Fruit fly (Drosophila melanogaster) whole organism, embryonic: ENCODE measurements around the gene CAH9.

Experiments
- Awh ChIP-seq: fragments of 200-800 bp; sonication (Bioruptor generic); IDR thresholded peaks from 2 replicates; pipeline ENCODE4, ENCODE4 v1.3.6; 2022; ENCODE audit warnings: missing biosample characterization, missing genetic modification characterization
- Blimp-1 ChIP-seq: fragments of 200-800 bp; sonication (Bioruptor generic); optimal IDR thresholded peaks from 3 replicates; lab custom pipeline; 2018; ENCODE audit warnings: missing biosample characterization, missing genetic modification characterization, mild to moderate bottlenecking, moderate library complexity, missing genetic modification reagents
- CG10267 ChIP-seq: fragments of 200-800 bp; sonication (Bioruptor generic); optimal IDR thresholded peaks from 2 replicates; lab custom pipeline; 2018; ENCODE audit warnings: missing biosample characterization, mild to moderate bottlenecking, missing genetic modification characterization, moderate library complexity
- CG11696 ChIP-seq: fragments of 200-800 bp; sonication (Bioruptor generic); IDR thresholded peaks from 2 replicates; pipeline ENCODE4 v1.3.6; 2022; ENCODE audit warnings: missing biosample characterization, missing genetic modification characterization
- CG1233 ChIP-seq: fragments of 200-800 bp; sonication (Bioruptor generic); optimal IDR thresholded peaks from 4 replicates; lab custom pipeline; 2018; ENCODE audit warnings: missing biosample characterization, mild to moderate bottlenecking, missing genetic modification characterization
- CG12391 ChIP-seq: fragments of 200-800 bp; sonication (Bioruptor generic); optimal IDR thresholded peaks from 3 replicates; lab custom pipeline; 2018; ENCODE audit warnings: missing biosample characterization, mild to moderate bottlenecking, missing genetic modification characterization, moderate library complexity
- CG15479 ChIP-seq: fragments of 200-800 bp; sonication (Bioruptor generic); optimal IDR thresholded peaks from 3 replicates; lab custom pipeline; 2019; ENCODE audit warnings: missing biosample characterization, mild to moderate bottlenecking, missing genetic modification characterization, moderate library complexity
- CG1647 ChIP-seq: fragments of 200-800 bp; sonication (Bioruptor generic); optimal IDR thresholded peaks from 3 replicates; lab custom pipeline; 2016; ENCODE audit warnings: missing biosample characterization, missing genetic modification characterization
- CG17385 ChIP-seq: fragments of 200-800 bp; sonication (Bioruptor generic); optimal IDR thresholded peaks from 3 replicates; lab custom pipeline; 2018; ENCODE audit warnings: missing biosample characterization, mild to moderate bottlenecking, missing genetic modification characterization
- CG3065 ChIP-seq: fragments of 200-800 bp; sonication (Bioruptor generic); optimal IDR thresholded peaks from 2 replicates; lab custom pipeline; 2016; ENCODE audit warnings: missing biosample characterization, missing genetic modification characterization
- CG33557 ChIP-seq: fragments of 200-800 bp; sonication (Bioruptor generic); optimal IDR thresholded peaks from 2 replicates; lab custom pipeline; 2019; ENCODE audit warnings: missing biosample characterization, mild to moderate bottlenecking, missing genetic modification characterization, moderate library complexity
- CG34376 ChIP-seq: fragments of 200-800 bp; sonication (Bioruptor generic); optimal IDR thresholded peaks from 2 replicates; lab custom pipeline; 2018; ENCODE audit warnings: missing biosample characterization, mild to moderate bottlenecking, missing genetic modification characterization
- CG4328 ChIP-seq: fragments of 200-800 bp; sonication (Bioruptor generic); optimal IDR thresholded peaks from 3 replicates; lab custom pipeline; 2017; ENCODE audit warnings: missing biosample characterization, missing genetic modification reagents, missing genetic modification characterization
- CG4820 ChIP-seq: fragments of 200-800 bp; sonication (Bioruptor generic); optimal IDR thresholded peaks from 3 replicates; lab custom pipeline; 2016; ENCODE audit warnings: missing biosample characterization, missing genetic modification characterization
- CG7357 ChIP-seq: fragments of 200-800 bp; sonication (Bioruptor generic); IDR thresholded peaks from 3 replicates; pipeline ENCODE4 v1.3.6; 2022; ENCODE audit warnings: missing biosample characterization, missing genetic modification characterization
- CG8290 ChIP-seq, 3 experiments: fragments of 200-800 bp; sonication (Bioruptor generic); optimal IDR thresholded peaks; 2 replicates each; lab custom pipeline; 2016 to 2019; ENCODE audit warnings: missing biosample characterization in 3 of 3, missing genetic modification characterization in 3 of 3, mild to moderate bottlenecking in 2 of 3, moderate library complexity in 1 of 3
- CG9437 ChIP-seq: fragments of 200-800 bp; sonication (Bioruptor generic); optimal IDR thresholded peaks from 2 replicates; lab custom pipeline; 2018; ENCODE audit warnings: missing biosample characterization, mild to moderate bottlenecking, missing genetic modification characterization
- CoRest ChIP-seq: fragments of 200-800 bp; sonication (Bioruptor generic); optimal IDR thresholded peaks from 3 replicates; lab custom pipeline; 2018; ENCODE audit warnings: missing biosample characterization, mild to moderate bottlenecking, missing genetic modification characterization, moderate library complexity
- Doc2 ChIP-seq: fragments of 200-800 bp; sonication (Bioruptor generic); IDR thresholded peaks from 2 replicates; pipeline ENCODE4 v1.3.6; 2022; ENCODE audit warnings: missing biosample characterization, missing genetic modification characterization
- Drgx ChIP-seq: fragments of 200-800 bp; sonication (Bioruptor generic); IDR thresholded peaks from 2 replicates; pipeline ENCODE4 v1.3.6; 2022; ENCODE audit warnings: missing biosample characterization, missing genetic modification characterization
- Gug ChIP-seq: fragments of 200-800 bp; sonication (Bioruptor generic); IDR thresholded peaks from 4 replicates; pipeline ENCODE4 v1.3.6; 2022; ENCODE audit warnings: missing biosample characterization, missing genetic modification characterization
- H15 ChIP-seq: fragments of 200-800 bp; sonication (Bioruptor generic); IDR thresholded peaks from 3 replicates; pipeline ENCODE4 v1.3.6; 2022; ENCODE audit warnings: missing biosample characterization, missing genetic modification characterization
- H2.0 ChIP-seq: fragments of 200-800 bp; sonication (Bioruptor generic); IDR thresholded peaks from 2 replicates; pipeline ENCODE4 v1.3.6; 2022; ENCODE audit warnings: missing biosample characterization, missing genetic modification characterization
- HLHmδ ChIP-seq: fragments of 200-800 bp; sonication (Bioruptor generic); optimal IDR thresholded peaks from 2 replicates; lab custom pipeline; 2018; ENCODE audit warnings: missing biosample characterization, mild to moderate bottlenecking, missing genetic modification characterization, moderate library complexity
- Hr39 ChIP-seq: fragments of >200 bp; optimal IDR thresholded peaks from 2 replicates; lab custom pipeline; 2017
- Hr51 ChIP-seq, 2 experiments: fragments of 200-800 bp; sonication (Bioruptor generic); optimal IDR thresholded peaks; 2 replicates in 1 of 2; 3 replicates in 1 of 2; lab custom pipeline; 2016 to 2018; ENCODE audit warnings: missing biosample characterization in 2 of 2, missing genetic modification characterization in 2 of 2, mild to moderate bottlenecking in 1 of 2, moderate library complexity in 1 of 2
- Myb ChIP-seq: fragments of 200-800 bp; sonication (Bioruptor generic); optimal IDR thresholded peaks from 2 replicates; lab custom pipeline; 2016; ENCODE audit warnings: missing biosample characterization, missing genetic modification characterization
- Oaz ChIP-seq: fragments of 200-800 bp; sonication (Bioruptor generic); IDR thresholded peaks from 2 replicates; pipeline ENCODE4 v1.3.6; 2022; ENCODE audit warnings: missing biosample characterization, missing genetic modification characterization
- Spps ChIP-seq: fragments of 200-800 bp; sonication (Bioruptor generic); optimal IDR thresholded peaks from 2 replicates; lab custom pipeline; 2018; ENCODE audit warnings: missing biosample characterization, mild to moderate bottlenecking, missing genetic modification characterization
- Sry-δ ChIP-seq: fragments of 200-800 bp; sonication (Bioruptor generic); optimal IDR thresholded peaks from 2 replicates; lab custom pipeline; 2016; ENCODE audit warnings: missing biosample characterization, missing genetic modification characterization
- Usf ChIP-seq: fragments of 200-800 bp; sonication (Bioruptor generic); optimal IDR thresholded peaks from 2 replicates; lab custom pipeline; 2017; ENCODE audit warnings: missing genotype, missing biosample characterization, missing genetic modification characterization
- fd64A ChIP-seq: fragments of 200-800 bp; sonication (Bioruptor generic); optimal IDR thresholded peaks from 3 replicates; lab custom pipeline; 2018; ENCODE audit warnings: missing biosample characterization, mild to moderate bottlenecking, missing genetic modification characterization
- ftz-f1 ChIP-seq: fragments of 200-800 bp; sonication (Bioruptor generic); optimal IDR thresholded peaks from 2 replicates; lab custom pipeline; 2016; ENCODE audit warnings: missing biosample characterization, missing genetic modification characterization
- gce ChIP-seq: fragments of 200-800 bp; sonication (Bioruptor generic); IDR thresholded peaks from 3 replicates; pipeline ENCODE4 v1.3.6; 2022; ENCODE audit warnings: missing biosample characterization, missing genetic modification characterization
- gcm ChIP-seq: fragments of 200-800 bp; sonication (Bioruptor generic); optimal IDR thresholded peaks from 2 replicates; lab custom pipeline; 2019; ENCODE audit warnings: missing biosample characterization, mild to moderate bottlenecking, missing genetic modification characterization, moderate library complexity
- grau ChIP-seq: fragments of 200-800 bp; optimal IDR thresholded peaks from 3 replicates; lab custom pipeline; 2019; ENCODE audit warnings: missing biosample characterization, mild to moderate bottlenecking, missing genetic modification characterization, moderate library complexity
- gsb ChIP-seq: fragments of 200-800 bp; sonication (Bioruptor generic); IDR thresholded peaks from 2 replicates; pipeline ENCODE4 v1.3.6; 2022; ENCODE audit warnings: missing biosample characterization, missing genetic modification characterization
- her ChIP-seq: fragments of 200-800 bp; sonication (Bioruptor generic); optimal IDR thresholded peaks from 2 replicates; lab custom pipeline; 2016; ENCODE audit warnings: missing biosample characterization, missing genetic modification characterization
- ken ChIP-seq: fragments of 200-800 bp; sonication (Bioruptor generic); IDR thresholded peaks from 3 replicates; pipeline ENCODE4 v1.3.6; 2022; ENCODE audit warnings: missing biosample characterization, missing genetic modification characterization
- mirr ChIP-seq: fragments of 200-800 bp; sonication (Bioruptor generic); optimal IDR thresholded peaks from 3 replicates; lab custom pipeline; 2018; ENCODE audit warnings: missing biosample characterization, mild to moderate bottlenecking, missing genetic modification characterization
- pb ChIP-seq: fragments of 200-800 bp; sonication (Bioruptor generic); optimal IDR thresholded peaks from 3 replicates; lab custom pipeline; 2016; ENCODE audit warnings: missing biosample characterization, missing genetic modification characterization
- pfk ChIP-seq: fragments of 200-800 bp; sonication (Bioruptor generic); optimal IDR thresholded peaks from 2 replicates; lab custom pipeline; 2018; ENCODE audit warnings: missing biosample characterization, mild to moderate bottlenecking, missing genetic modification characterization, moderate library complexity
- pnt ChIP-seq: fragments of 200-800 bp; sonication (Bioruptor generic); optimal IDR thresholded peaks from 3 replicates; lab custom pipeline; 2016; ENCODE audit warnings: missing biosample characterization, missing genetic modification characterization
- psq ChIP-seq: fragments of 200-800 bp; sonication (Bioruptor generic); optimal IDR thresholded peaks from 2 replicates; lab custom pipeline; 2017; ENCODE audit warnings: missing biosample characterization, missing genetic modification characterization
- sens-2 ChIP-seq: fragments of 200-800 bp; sonication (Bioruptor generic); IDR thresholded peaks from 2 replicates; pipeline ENCODE4 v1.3.6; 2022; ENCODE audit warnings: missing biosample characterization, missing genetic modification characterization
- sim ChIP-seq: fragments of 200-800 bp; sonication (Bioruptor generic); IDR thresholded peaks from 2 replicates; pipeline ENCODE4 v1.3.6; 2022; ENCODE audit warnings: missing biosample characterization, missing genetic modification characterization
- sob ChIP-seq: fragments of 200-800 bp; sonication (Bioruptor generic); IDR thresholded peaks from 2 replicates; pipeline ENCODE4 v1.3.6; 2022; ENCODE audit warnings: missing biosample characterization, missing genetic modification characterization
- stc ChIP-seq: fragments of 200-800 bp; sonication (Bioruptor generic); IDR thresholded peaks from 2 replicates; pipeline ENCODE4 v1.3.6; 2022; ENCODE audit warnings: missing biosample characterization, missing genetic modification characterization
- trem ChIP-seq: fragments of 200-800 bp; optimal IDR thresholded peaks from 3 replicates; lab custom pipeline; 2019; ENCODE audit warnings: missing biosample characterization, mild to moderate bottlenecking, missing genetic modification characterization, moderate library complexity
- wdn ChIP-seq: fragments of 200-800 bp; sonication (Bioruptor generic); IDR thresholded peaks from 2 replicates; pipeline ENCODE4 v1.3.6; 2022; ENCODE audit warnings: missing biosample characterization, missing genetic modification characterization

CAH9 gene

dm6 chr3R:27153062-27153878 is 47.3 kb upstream of the CAH9 start (continued):
- TF ChIP-seq CG8290 (GFP tag; optimal IDR thresholded peaks at IDR 0.05; lab: Kevin White, UChicago) (no peak), CG8290 (tag; optimal IDR thresholded peaks at IDR 0.05; lab: Kevin White, UChicago) (peak in 1 of 2 experiments; percentile 43), H2.0 (GFP tag; lab: Robert Waterston, UW) (0 out of 2 replicates have a peak, but pooled peaks have one; percentile 5), CG4328 (GFP tag; lab: Kevin White, UChicago) (no peak), CG33557 (GFP tag; lab: Kevin White, UChicago) (no peak), Myb (GFP tag; lab: Kevin White, UChicago) (peak; percentile 15), mirr (no peak), CG4820 (GFP tag; lab: Kevin White, UChicago) (peak; percentile 35), pb (GFP tag; lab: Kevin White, UChicago) (no peak), Sry-δ (GFP tag; lab: Kevin White, UChicago) (no peak), gcm (GFP tag; lab: Kevin White, UChicago) (no peak), trem (tag; lab: Kevin White, UChicago) (peak; percentile 22), Oaz (GFP tag; lab: Robert Waterston, UW) (no peak), H15 (no peak), sim (no peak), Gug (GFP tag; lab: Robert Waterston, UW) (no peak; the same call in 3 of the 4 replicates), her (GFP tag; lab: Kevin White, UChicago) (no peak), CG1647 (GFP tag; lab: Kevin White, UChicago) (no peak), pfk (no peak), CG3065 (no peak), CG7357 (0 out of 3 replicates have a peak, but pooled peaks have one; percentile 33), pnt (GFP tag; lab: Kevin White, UChicago) (no peak), CG34376 (no peak), CG12391 (tag; lab: Kevin White, UChicago) (peak; percentile 53), sens-2 (GFP tag; lab: Robert Waterston, UW) (no peak), Usf (GFP tag; lab: Kevin White, UChicago) (peak; percentile 60), ftz-f1 (GFP tag; lab: Kevin White, UChicago) (no peak), gsb (GFP tag; lab: Robert Waterston, UW) (no peak), CG9437 (peak; percentile 64), CG1233 (GFP tag; lab: Kevin White, UChicago) (peak; percentile 58), Hr51 (GFP tag; optimal IDR thresholded peaks at IDR 0.05; lab: Kevin White, UChicago) (peak in 1 of 2 experiments; percentile 63), Blimp-1 (GFP tag; lab: Kevin White, UChicago) (peak; percentile 12), ken (GFP tag; lab: Robert Waterston, UW) (no peak), HLHmδ (no peak), Doc2 (no peak), CoRest (peak; percentile 71), wdn (GFP tag; lab: Robert Waterston, UW) (no peak), Hr39 (no peak), Awh (GFP tag; lab: Robert Waterston, UW) (peak; percentile 58; the same call in 1 of the 2 replicates), CG10267 (tag; lab: Kevin White, UChicago) (peak; percentile 28), psq (no peak), Drgx (GFP tag; lab: Robert Waterston, UW) (no peak), stc (no peak), gce (GFP tag; lab: Robert Waterston, UW) (no peak), Spps (tag; lab: Kevin White, UChicago) (peak; percentile 17), fd64A (GFP tag; lab: Kevin White, UChicago) (no peak), grau (peak; percentile 74), CG11696 (GFP tag; lab: Robert Waterston, UW) (peak; percentile 83), sob (GFP tag; lab: Robert Waterston, UW) (no peak; the same call in 1 of the 2 replicates), CG15479 (GFP tag; lab: Kevin White, UChicago) (no peak), CG17385 (peak; percentile 54)
